Fruit fly (Drosophila melanogaster): ENCODE results near the gene CG32984.
A peak's percentile ranks its signal among the peaks of the same experiment; 100 is the strongest.

The CG32984 gene

dm6 chr2L:8982584-8983302 is 18.0 kb downstream of the CG32984 start:
- TF ChIP-seq CG17801 (GFP tag; optimal IDR thresholded peaks at IDR 0.05; ENCODE audit: partially characterized antibody) = no peak

- peak; percentile 93 for TF ChIP-seq CG17801 (GFP tag; optimal IDR thresholded peaks at IDR 0.05; ENCODE audit: partially characterized antibody)
These were observed 20.0 kb downstream of the CG32984 start, which contains the start of gene CG13101 for dm6 chr2L:8984614-8985318. CG13101 (minus strand) TSS chr2L:8984872.

- TF ChIP-seq CG17801 (GFP tag; optimal IDR thresholded peaks at IDR 0.05; ENCODE audit: partially characterized antibody) = no peak
These were observed 22.6 kb downstream of the CG32984 start for dm6 chr2L:8987251-8987937.

- TF ChIP-seq CG17801 (GFP tag; optimal IDR thresholded peaks at IDR 0.05; ENCODE audit: partially characterized antibody) = peak; percentile 30
These were observed 24.4 kb downstream of the CG32984 start, which contains the start of gene rost for dm6 chr2L:8989037-8989591. rost (minus strand) TSS chr2L:8989539.

- no peak for TF ChIP-seq CG17801 (GFP tag; optimal IDR thresholded peaks at IDR 0.05; ENCODE audit: partially characterized antibody)
These were observed 26.8 kb downstream of the CG32984 start, which contains the start of gene CG9555 for dm6 chr2L:8991583-8991982. CG9555 (plus strand) TSS chr2L:8991735.

DNA sequence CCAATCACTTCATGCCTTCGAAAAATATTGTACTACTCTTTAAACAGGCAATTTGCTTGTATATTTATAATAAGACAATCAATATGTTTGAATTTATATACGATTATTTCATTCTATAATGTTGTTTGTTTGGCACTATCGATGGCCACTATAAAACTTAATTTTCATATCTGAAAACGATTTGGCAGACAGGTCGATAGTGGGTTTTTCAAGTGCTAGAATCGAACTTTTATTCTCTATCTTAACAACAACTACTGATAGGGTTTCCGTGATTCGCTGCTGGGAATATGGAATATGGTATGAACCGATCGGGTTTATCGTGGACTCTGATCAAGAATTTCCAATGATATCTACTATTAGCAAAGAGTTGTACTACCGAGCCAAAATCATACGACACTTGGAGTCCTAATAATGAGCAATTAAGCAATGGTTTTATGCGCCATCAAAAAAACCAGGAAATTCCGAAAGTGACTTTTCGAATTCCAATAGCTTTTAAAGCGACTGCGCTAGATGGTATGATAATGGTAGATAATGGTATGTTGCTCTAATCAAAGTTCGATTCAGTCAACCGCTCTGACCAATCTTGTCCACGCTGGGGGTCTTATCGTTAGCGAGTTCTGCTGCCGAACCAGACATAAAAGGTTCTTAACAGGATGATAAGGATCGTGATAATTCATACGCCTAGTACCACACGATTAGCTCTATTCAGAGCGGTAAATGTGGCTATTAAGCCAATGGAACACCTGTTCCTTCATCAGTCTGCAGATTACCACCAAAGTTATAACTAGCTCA is 29.1 kb downstream of the CG32984 start, which contains the start of gene CG17906:
Gene CG17906 (plus strand): TSS at position 742 of the 792 bp plus-strand sequence.
- no peak for TF ChIP-seq CG17801 (GFP tag; optimal IDR thresholded peaks at IDR 0.05; ENCODE audit: partially characterized antibody)

- TF ChIP-seq CG17801 (GFP tag; optimal IDR thresholded peaks at IDR 0.05; ENCODE audit: partially characterized antibody) = no peak
These were observed 32.5 kb downstream of the CG32984 start, which contains the start of the genes alien and CG18661 for dm6 chr2L:8997285-8997684. alien (minus strand) TSS chr2L:8997379. CG18661 (plus strand) TSS chr2L:8997605.

DNA sequence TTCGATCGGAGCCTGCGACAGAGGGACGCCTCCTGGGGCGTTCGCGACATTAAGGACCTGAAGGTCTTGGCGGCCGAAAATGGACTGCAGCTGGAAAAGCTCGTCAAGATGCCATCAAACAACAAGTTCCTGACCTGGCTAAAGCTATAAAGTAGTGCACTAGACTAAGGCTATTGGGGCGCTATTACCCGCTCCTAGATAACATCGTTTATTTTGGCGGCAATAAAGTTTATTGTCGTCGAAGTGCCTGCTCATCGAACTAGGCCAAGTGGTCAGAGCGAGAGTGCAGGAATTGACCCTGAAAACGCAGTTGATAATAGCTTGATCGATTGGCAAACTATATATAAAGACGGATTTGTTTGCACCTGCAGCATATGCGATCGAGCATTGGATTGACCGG is 33.5 kb downstream of the CG32984 start, which contains the start of gene Try29F:
Gene Try29F (plus strand): TSS at position 301 of the 400 bp plus-strand sequence.
- no peak for TF ChIP-seq CG17801 (GFP tag; optimal IDR thresholded peaks at IDR 0.05; ENCODE audit: partially characterized antibody)

dm6 chr2L:9010267-9010666 is 45.5 kb downstream of the CG32984 start, which contains the start of gene CG9568:
CG9568 (plus strand) TSS chr2L:9010583.
- TF ChIP-seq CG17801 (GFP tag; optimal IDR thresholded peaks at IDR 0.05; ENCODE audit: partially characterized antibody) = no peak

DNA sequence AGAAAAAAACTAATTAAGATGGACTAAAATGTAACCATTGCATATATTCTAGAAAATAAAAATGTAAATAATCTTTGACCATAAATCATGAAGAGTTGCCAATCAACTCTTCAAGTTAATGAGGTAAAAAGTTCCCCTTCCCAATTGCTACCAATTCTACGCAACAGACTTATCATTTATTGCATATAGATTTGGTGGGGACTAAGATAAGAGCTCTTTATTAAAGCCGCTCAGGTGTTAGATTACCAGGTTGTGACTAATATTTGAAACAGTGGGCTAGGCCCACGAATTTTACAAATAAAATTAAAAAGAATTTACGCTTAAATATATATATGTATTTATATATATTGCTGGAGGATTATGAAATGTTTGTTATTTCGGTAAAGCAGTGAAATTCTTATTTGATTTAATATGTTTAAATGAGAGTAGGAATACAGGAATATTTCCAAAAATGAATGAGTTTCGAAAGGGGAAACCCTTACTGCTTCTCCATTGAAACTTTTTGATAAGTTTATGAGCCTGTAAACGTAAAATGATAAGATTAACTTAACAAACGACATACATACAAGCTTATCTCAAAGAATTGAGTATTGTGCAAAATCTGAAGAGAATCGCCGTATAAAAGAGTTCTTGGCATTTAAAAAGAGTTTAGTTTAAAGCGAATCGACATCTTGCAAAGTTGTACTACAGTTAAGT is 46.9 kb downstream of the CG32984 start, which contains the start of gene CG13102:
Gene CG13102 (plus strand): TSS at position 646 of the 696 bp plus-strand sequence.
- TF ChIP-seq CG17801 (GFP tag; optimal IDR thresholded peaks at IDR 0.05; ENCODE audit: partially characterized antibody) = no peak

dm6 chr2L:9013968-9014367 is 49.2 kb downstream of the CG32984 start, which contains the start of gene Rcd-1r:
Rcd-1r (minus strand) TSS chr2L:9014068.
- TF ChIP-seq CG17801 (GFP tag; optimal IDR thresholded peaks at IDR 0.05; ENCODE audit: partially characterized antibody) = no peak
